Fruit fly (Drosophila melanogaster) whole organism: ENCODE results near the gene CG33107.

Source experiments
- CG8478 ChIP-seq: fragments of >200 bp; optimal IDR thresholded peaks from 2 replicates; lab custom pipeline; 2018; ENCODE audit warnings: inconsistent platforms
- EcR ChIP-seq, 2 experiments: fragments of >200 bp; optimal IDR thresholded peaks; 2 replicates each; lab custom pipeline; 2017; ENCODE audit warnings: missing biosample characterization in 2 of 2, missing genetic modification characterization in 2 of 2, missing genetic modification reagents in 2 of 2
- pan ChIP-seq: fragments of >200 bp; optimal IDR thresholded peaks from 2 replicates; lab custom pipeline; 2017
- psq ChIP-seq: fragments of >200 bp; optimal IDR thresholded peaks from 2 replicates; lab custom pipeline; 2017
- usp ChIP-seq: fragments of >200 bp; optimal IDR thresholded peaks from 2 replicates; lab custom pipeline; 2017; ENCODE audit warnings: missing biosample characterization, missing genetic modification characterization, mixed read lengths

DNA sequence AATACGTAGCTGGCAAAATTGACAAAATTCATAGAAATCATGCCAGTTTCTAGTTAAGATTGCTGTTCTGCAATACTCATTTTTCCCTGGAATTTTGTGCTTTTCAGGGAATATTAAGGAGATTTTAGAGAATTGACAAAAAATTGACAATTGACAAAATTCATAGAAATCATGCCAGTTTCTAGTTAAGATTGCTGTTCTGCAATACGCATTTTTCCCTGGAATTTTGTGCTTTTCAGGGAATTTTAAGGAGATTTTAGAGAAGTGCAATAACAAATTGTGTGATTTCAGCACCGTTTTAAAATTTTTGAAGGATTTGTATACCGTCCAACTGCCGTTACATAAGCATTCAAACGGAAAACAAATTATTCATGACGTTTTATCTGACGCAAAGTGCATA lies 4.2 kb upstream of the CG33107 start:
- TF ChIP-seq CG8478 (lab: Kevin White, UChicago) = no peak
- no peak for TF ChIP-seq EcR (GFP tag; optimal IDR thresholded peaks at IDR 0.05; lab: Kevin White, UChicago)
- TF ChIP-seq pan (lab: Kevin White, UChicago) = no peak
- TF ChIP-seq psq = no peak
- no peak for TF ChIP-seq usp (GFP tag; lab: Kevin White, UChicago)
